Fruit fly (Drosophila melanogaster) whole organism, embryonic: ENCODE measurements around the gene BBS1.

Experiments used
- C15 ChIP-seq: fragments of 200-800 bp; sonication (Bioruptor generic); IDR thresholded peaks from 3 replicates; pipeline ENCODE4 v1.3.6; 2022; ENCODE audit warnings: missing biosample characterization, missing genetic modification characterization
- CG1024 ChIP-seq: fragments of 200-800 bp; sonication (Bioruptor generic); IDR thresholded peaks from 2 replicates; pipeline ENCODE4 v1.3.6; 2022; ENCODE audit warnings: missing biosample characterization, missing genetic modification characterization
- CG10274 ChIP-seq: fragments of 200-800 bp; sonication (Bioruptor generic); optimal IDR thresholded peaks from 3 replicates; lab custom pipeline; 2017; ENCODE audit warnings: missing biosample characterization, mild to moderate bottlenecking, missing genetic modification characterization
- CG11504 ChIP-seq: fragments of 200-800 bp; sonication (Bioruptor generic); optimal IDR thresholded peaks from 3 replicates; lab custom pipeline; 2019; ENCODE audit warnings: missing biosample characterization, mild to moderate bottlenecking, missing genetic modification characterization, moderate library complexity
- CG12391 ChIP-seq: fragments of 200-800 bp; sonication (Bioruptor generic); optimal IDR thresholded peaks from 3 replicates; lab custom pipeline; 2018; ENCODE audit warnings: missing biosample characterization, mild to moderate bottlenecking, missing genetic modification characterization, moderate library complexity
- CG12744 ChIP-seq: fragments of 200-800 bp; sonication (Bioruptor generic); optimal IDR thresholded peaks from 2 replicates; lab custom pipeline; 2016; ENCODE audit warnings: missing biosample characterization, missing genetic modification characterization
- CG14710 ChIP-seq: fragments of 200-800 bp; sonication (Bioruptor generic); optimal IDR thresholded peaks from 3 replicates; lab custom pipeline; 2019; ENCODE audit warnings: missing biosample characterization, mild to moderate bottlenecking, missing genetic modification characterization, moderate library complexity
- CG1647 ChIP-seq: fragments of 200-800 bp; sonication (Bioruptor generic); optimal IDR thresholded peaks from 3 replicates; lab custom pipeline; 2016; ENCODE audit warnings: missing biosample characterization, missing genetic modification characterization
- CG17385 ChIP-seq: fragments of 200-800 bp; sonication (Bioruptor generic); optimal IDR thresholded peaks from 3 replicates; lab custom pipeline; 2018; ENCODE audit warnings: missing biosample characterization, mild to moderate bottlenecking, missing genetic modification characterization
- CG2202 ChIP-seq: fragments of 200-800 bp; sonication (Bioruptor generic); optimal IDR thresholded peaks from 2 replicates; lab custom pipeline; 2018; ENCODE audit warnings: missing biosample characterization, mild to moderate bottlenecking, missing genetic modification characterization
- CG32772 ChIP-seq: fragments of 200-800 bp; sonication (Bioruptor generic); IDR thresholded peaks from 2 replicates; pipeline ENCODE4 v1.3.6; 2022; ENCODE audit warnings: missing biosample characterization, missing genetic modification characterization
- CG3726 ChIP-seq: fragments of 200-800 bp; sonication (Bioruptor generic); IDR thresholded peaks from 3 replicates; pipeline ENCODE4, ENCODE4 v1.3.6; 2022; ENCODE audit warnings: missing biosample characterization, missing genetic modification characterization
- CG4820 ChIP-seq: fragments of 200-800 bp; sonication (Bioruptor generic); optimal IDR thresholded peaks from 3 replicates; lab custom pipeline; 2016; ENCODE audit warnings: missing biosample characterization, missing genetic modification characterization
- CG7786 ChIP-seq: fragments of 200-800 bp; sonication (Bioruptor generic); optimal IDR thresholded peaks from 2 replicates; lab custom pipeline; 2016; ENCODE audit warnings: missing biosample characterization, missing genetic modification characterization
- CG8290 ChIP-seq, 3 experiments: fragments of 200-800 bp; sonication (Bioruptor generic); optimal IDR thresholded peaks; 2 replicates each; lab custom pipeline; 2016 to 2019; ENCODE audit warnings: missing biosample characterization in 3 of 3, missing genetic modification characterization in 3 of 3, mild to moderate bottlenecking in 2 of 3, moderate library complexity in 1 of 3
- CG9876 ChIP-seq: fragments of 200-800 bp; sonication (Bioruptor generic); optimal IDR thresholded peaks from 2 replicates; lab custom pipeline; 2016; ENCODE audit warnings: missing biosample characterization, missing genetic modification characterization
- CkIIα-i1 ChIP-seq: fragments of 200-800 bp; sonication (Bioruptor generic); IDR thresholded peaks from 2 replicates; pipeline ENCODE4 v1.3.6; 2022; ENCODE audit warnings: missing biosample characterization, missing genetic modification characterization
- Dad ChIP-seq: fragments of 200-800 bp; sonication (Bioruptor generic); optimal IDR thresholded peaks from 3 replicates; lab custom pipeline; 2016; ENCODE audit warnings: missing biosample characterization, missing genetic modification characterization
- Doc3 ChIP-seq: fragments of 200-800 bp; sonication (Bioruptor generic); IDR thresholded peaks from 3 replicates; pipeline ENCODE4 v1.3.6; 2022; ENCODE audit warnings: missing biosample characterization, missing genetic modification characterization; ENCODE audit not compliant: partially characterized antibody
- E2f1 ChIP-seq: fragments of 200-800 bp; sonication (Bioruptor generic); IDR thresholded peaks from 2 replicates; pipeline ENCODE4 v1.3.6; 2022; ENCODE audit warnings: missing biosample characterization, missing genetic modification characterization
- HLH3B ChIP-seq: fragments of 200-800 bp; sonication (Bioruptor generic); IDR thresholded peaks from 2 replicates; pipeline ENCODE4 v1.3.6; 2022; ENCODE audit warnings: missing biosample characterization, missing genetic modification characterization
- Hey ChIP-seq: fragments of 200-800 bp; sonication (Bioruptor generic); optimal IDR thresholded peaks from 3 replicates; lab custom pipeline; 2018; ENCODE audit warnings: missing biosample characterization, mild to moderate bottlenecking, missing genetic modification characterization
- HmgD ChIP-seq: fragments of 200-800 bp; sonication (Bioruptor generic); optimal IDR thresholded peaks from 3 replicates; lab custom pipeline; 2016; ENCODE audit warnings: missing biosample characterization, missing genetic modification characterization
- Hmx ChIP-seq: fragments of 200-800 bp; sonication (Bioruptor generic); optimal IDR thresholded peaks from 2 replicates; lab custom pipeline; 2016; ENCODE audit warnings: missing biosample characterization, missing genetic modification characterization
- Lhr ChIP-seq: fragments of 200-800 bp; sonication (Bioruptor generic); optimal IDR thresholded peaks from 3 replicates; lab custom pipeline; 2017; ENCODE audit warnings: mild to moderate bottlenecking, missing biosample characterization, missing genetic modification reagents, missing genetic modification characterization
- MESR4 ChIP-seq: fragments of 200-800 bp; sonication (Bioruptor generic); optimal IDR thresholded peaks from 2 replicates; lab custom pipeline; 2018; ENCODE audit warnings: missing biosample characterization, mild to moderate bottlenecking, missing genetic modification characterization, moderate library complexity
- Nf-YB ChIP-seq: fragments of 200-800 bp; sonication (Bioruptor generic); optimal IDR thresholded peaks from 3 replicates; lab custom pipeline; 2019; ENCODE audit warnings: missing biosample characterization, mild to moderate bottlenecking, missing genetic modification characterization, moderate library complexity
- NfI ChIP-seq: fragments of 200-800 bp; sonication (Bioruptor generic); optimal IDR thresholded peaks from 3 replicates; lab custom pipeline; 2018; ENCODE audit warnings: missing biosample characterization, mild to moderate bottlenecking, missing genetic modification characterization, moderate library complexity
- Oaz ChIP-seq: fragments of 200-800 bp; sonication (Bioruptor generic); IDR thresholded peaks from 2 replicates; pipeline ENCODE4 v1.3.6; 2022; ENCODE audit warnings: missing biosample characterization, missing genetic modification characterization
- Poxn ChIP-seq: fragments of 200-800 bp; sonication (Bioruptor generic); IDR thresholded peaks from 2 replicates; pipeline ENCODE4 v1.3.6; 2022; ENCODE audit warnings: missing biosample characterization, missing genetic modification characterization
- Sox100B ChIP-seq: fragments of 200-800 bp; sonication (Bioruptor generic); optimal IDR thresholded peaks from 3 replicates; lab custom pipeline; 2018; ENCODE audit warnings: missing biosample characterization, mild to moderate bottlenecking, missing genetic modification characterization
- Sry-β ChIP-seq: fragments of 200-800 bp; sonication (Bioruptor generic); optimal IDR thresholded peaks from 2 replicates; lab custom pipeline; 2018; ENCODE audit warnings: missing biosample characterization, mild to moderate bottlenecking, missing genetic modification characterization, moderate library complexity
- Ssrp ChIP-seq: fragments of 200-800 bp; sonication (Bioruptor generic); optimal IDR thresholded peaks from 2 replicates; lab custom pipeline; 2018; ENCODE audit warnings: missing biosample characterization, mild to moderate bottlenecking, missing genetic modification characterization, moderate library complexity
- Stat92E ChIP-seq, 3 experiments: fragments of >200 bp in 2 of 3; fragments of 200-800 bp in 1 of 3; sonication (Bioruptor generic) in 1 of 3; optimal IDR thresholded peaks; 2 replicates each; lab custom pipeline; 2017 to 2019; ENCODE audit warnings: missing biosample characterization in 3 of 3, missing genetic modification characterization in 3 of 3, mild to moderate bottlenecking in 1 of 3, moderate library complexity in 1 of 3
- Taf1 ChIP-seq: fragments of 200-800 bp; sonication (Bioruptor generic); IDR thresholded peaks from 2 replicates; pipeline ENCODE4 v1.3.6; 2022; ENCODE audit warnings: missing biosample characterization, missing genetic modification characterization
- ase ChIP-seq: fragments of 200-800 bp; sonication (Bioruptor generic); IDR thresholded peaks from 3 replicates; pipeline ENCODE4 v1.3.6; 2022; ENCODE audit warnings: missing biosample characterization, missing genetic modification characterization
- dysf ChIP-seq: fragments of 200-800 bp; sonication (Bioruptor generic); IDR thresholded peaks from 3 replicates; pipeline ENCODE4 v1.3.6; 2022; ENCODE audit warnings: missing biosample characterization, missing genetic modification characterization
- ewg ChIP-seq: fragments of 200-800 bp; sonication (Bioruptor generic); optimal IDR thresholded peaks from 3 replicates; lab custom pipeline; 2017; ENCODE audit warnings: mild to moderate bottlenecking, missing biosample characterization, missing genetic modification reagents, missing genetic modification characterization
- fru ChIP-seq: fragments of >200 bp; optimal IDR thresholded peaks from 2 replicates; lab custom pipeline; 2017
- fu2 ChIP-seq: fragments of 200-800 bp; sonication (Bioruptor generic); optimal IDR thresholded peaks from 2 replicates; lab custom pipeline; 2016; ENCODE audit warnings: missing biosample characterization, missing genetic modification characterization
- gce ChIP-seq: fragments of 200-800 bp; sonication (Bioruptor generic); IDR thresholded peaks from 3 replicates; pipeline ENCODE4 v1.3.6; 2022; ENCODE audit warnings: missing biosample characterization, missing genetic modification characterization
- kay ChIP-seq: fragments of 200-800 bp; sonication (Bioruptor generic); optimal IDR thresholded peaks from 2 replicates; lab custom pipeline; 2016; ENCODE audit warnings: missing biosample characterization, missing genetic modification characterization
- sens ChIP-seq: fragments of 200-800 bp; sonication (Bioruptor generic); peaks from one replicate; lab custom pipeline; 2016; ENCODE audit warnings: missing biosample characterization, missing genetic modification characterization
- sens-2 ChIP-seq: fragments of 200-800 bp; sonication (Bioruptor generic); IDR thresholded peaks from 2 replicates; pipeline ENCODE4 v1.3.6; 2022; ENCODE audit warnings: missing biosample characterization, missing genetic modification characterization
- shn ChIP-seq: fragments of 200-800 bp; sonication (Bioruptor generic); optimal IDR thresholded peaks from 3 replicates; lab custom pipeline; 2016; ENCODE audit warnings: missing biosample characterization, missing genetic modification characterization
- sob ChIP-seq: fragments of 200-800 bp; sonication (Bioruptor generic); IDR thresholded peaks from 2 replicates; pipeline ENCODE4 v1.3.6; 2022; ENCODE audit warnings: missing biosample characterization, missing genetic modification characterization
- tup ChIP-seq: fragments of 200-800 bp; sonication (Bioruptor generic); optimal IDR thresholded peaks from 2 replicates; lab custom pipeline; 2016; ENCODE audit warnings: missing biosample characterization, mild to moderate bottlenecking, missing genetic modification characterization, moderate library complexity
- twi ChIP-seq: fragments of 200-800 bp; optimal IDR thresholded peaks from 2 replicates; lab custom pipeline; 2019; ENCODE audit warnings: missing biosample characterization, mild to moderate bottlenecking, missing genetic modification characterization, moderate library complexity

BBS1 gene

dm6 chr3L:7133699-7134655 lies 8.3 kb downstream of the BBS1 start, which contains the start of gene melt (continued):
- TF ChIP-seq MESR4 (GFP tag; lab: Kevin White, UChicago) = no peak
- peak; percentile 88 for TF ChIP-seq dysf (GFP tag; lab: Robert Waterston, UW)
- TF ChIP-seq CG17385 (GFP tag; lab: Kevin White, UChicago) = peak; percentile 81
- peak; percentile 42 for TF ChIP-seq HmgD (GFP tag; lab: Kevin White, UChicago)
- peak; percentile 81 for TF ChIP-seq kay
- peak; percentile 100 for TF ChIP-seq CG11504 (tag; lab: Kevin White, UChicago)
- peak; percentile 75 for TF ChIP-seq tup
- TF ChIP-seq CG2202 (tag; lab: Kevin White, UChicago) = peak; percentile 66
- no peak for TF ChIP-seq CkIIα-i1
- peak; percentile 64 for TF ChIP-seq E2f1 (GFP tag; lab: Robert Waterston, UW)
- TF ChIP-seq CG14710 (tag; lab: Kevin White, UChicago) = peak; percentile 87
- TF ChIP-seq CG9876 = peak; percentile 74
- TF ChIP-seq CG1024 (GFP tag; lab: Robert Waterston, UW) = no peak
- peak; percentile 35; the same call in 1 of the 3 replicates for TF ChIP-seq gce (GFP tag; lab: Robert Waterston, UW)
- peak; percentile 55 for TF ChIP-seq CG32772 (GFP tag; lab: Robert Waterston, UW)
- TF ChIP-seq Sry-β (GFP tag; lab: Kevin White, UChicago) = peak; percentile 14
- TF ChIP-seq ase (GFP tag; lab: Robert Waterston, UW) = peak; percentile 43; the same call in 1 of the 3 replicates
- peak; percentile 82 for TF ChIP-seq NfI (GFP tag; lab: Kevin White, UChicago)
- peak; percentile 93 for TF ChIP-seq Sox100B (GFP tag; lab: Kevin White, UChicago)
- TF ChIP-seq CG3726 (GFP tag; lab: Robert Waterston, UW) = no peak
- no peak; the same call in 1 of the 2 replicates for TF ChIP-seq Oaz (GFP tag; lab: Robert Waterston, UW)
- TF ChIP-seq Hmx (GFP tag; lab: Kevin White, UChicago) = peak; percentile 81
- TF ChIP-seq Lhr (GFP tag; lab: Kevin White, UChicago) = peak; percentile 72
- TF ChIP-seq sob (GFP tag; lab: Robert Waterston, UW) = peak; percentile 69; the same call in 1 of the 2 replicates
- peak; percentile 83 for TF ChIP-seq CG12744
- TF ChIP-seq shn (GFP tag; lab: Kevin White, UChicago) = peak; percentile 87
- TF ChIP-seq ewg (GFP tag; lab: Kevin White, UChicago) = peak; percentile 74
- peak; percentile 81 for TF ChIP-seq twi (tag; lab: Kevin White, UChicago)
- peak; percentile 43; the same call in 1 of the 2 replicates for TF ChIP-seq sens-2 (GFP tag; lab: Robert Waterston, UW)
- peak; percentile 90 for TF ChIP-seq CG7786
- no peak for TF ChIP-seq fru (lab: Kevin White, UChicago)
- peak; percentile 85 for TF ChIP-seq CG4820
- TF ChIP-seq Hey (tag; lab: Kevin White, UChicago) = no peak
- TF ChIP-seq CG8290 (GFP tag; optimal IDR thresholded peaks at IDR 0.05; lab: Kevin White, UChicago) = peak; percentile 93
- peak; percentile 68 to 97 for TF ChIP-seq CG8290 (tag; optimal IDR thresholded peaks at IDR 0.05; lab: Kevin White, UChicago)
- peak; percentile 78 for TF ChIP-seq Nf-YB (GFP tag; lab: Kevin White, UChicago)
- peak; percentile 43 for TF ChIP-seq Taf1
- TF ChIP-seq Dad (GFP tag; lab: Kevin White, UChicago) = peak; percentile 87
- no peak; the same call in 1 of the 2 replicates for TF ChIP-seq HLH3B
- peak; percentile 82 for TF ChIP-seq CG10274 (GFP tag; lab: Kevin White, UChicago)
- peak; percentile 90 for TF ChIP-seq CG12391 (tag; lab: Kevin White, UChicago)
- 0 out of 2 replicates have a peak, but pooled peaks have one; percentile 56 for TF ChIP-seq Poxn (GFP tag; lab: Robert Waterston, UW)
- peak; percentile 88 for TF ChIP-seq fu2 (GFP tag; lab: Kevin White, UChicago)
- TF ChIP-seq C15 (GFP tag; lab: Robert Waterston, UW) = peak; percentile 26; the same call in 1 of the 3 replicates
- TF ChIP-seq sens (GFP tag; lab: Kevin White, UChicago) = peak; percentile 99
- peak; percentile 79 for TF ChIP-seq CG1647 (GFP tag; lab: Kevin White, UChicago)
- TF ChIP-seq Stat92E (GFP tag; optimal IDR thresholded peaks at IDR 0.05; lab: Kevin White, UChicago) = peak in 1 of 3 experiments; percentile 38
- TF ChIP-seq Doc3 (GFP tag; lab: Robert Waterston, UW) = no peak
- TF ChIP-seq Ssrp (tag; lab: Kevin White, UChicago) = peak; percentile 89
